Worm (Caenorhabditis elegans) whole organism, young adult: ENCODE data around the gene T21H3.5.
A peak's percentile ranks its signal among the peaks of the same experiment; 100 is the strongest.

ENCODE experiments used
- D2030.7 ChIP-seq: fragments of 200-800 bp; sonication (Bioruptor generic); IDR thresholded peaks from 2 replicates; pipeline ENCODE4 v1.3.6; 2022; ENCODE audit warnings: missing genetic modification reagents, missing genetic modification characterization, missing compliant biosample characterization
- F10E7.11 ChIP-seq: sonication (generic microtip); optimal IDR thresholded peaks from 2 replicates; lab custom pipeline; 2017; ENCODE audit warnings: mild to moderate bottlenecking, missing genetic modification characterization, moderate library complexity, missing compliant biosample characterization
- F22D6.2 ChIP-seq: sonication (generic microtip); optimal IDR thresholded peaks from 2 replicates; lab custom pipeline; 2016; ENCODE audit warnings: mild to moderate bottlenecking, missing genetic modification characterization, missing compliant biosample characterization
- F33H1.4 ChIP-seq: fragments of 200-800 bp; sonication (Bioruptor generic); IDR thresholded peaks from 2 replicates; pipeline ENCODE4 v1.3.6; 2022; ENCODE audit warnings: missing genetic modification reagents, missing genetic modification characterization, missing compliant biosample characterization
- F37B4.10 ChIP-seq: fragments of 200-800 bp; sonication (Bioruptor generic); IDR thresholded peaks from 2 replicates; pipeline ENCODE4 v1.3.6; 2022; ENCODE audit warnings: missing genetic modification characterization, missing compliant biosample characterization
- F57A8.1 ChIP-seq: fragments of 200-800 bp; sonication (Bioruptor generic); optimal IDR thresholded peaks from 2 replicates; lab custom pipeline; 2018; ENCODE audit warnings: mild to moderate bottlenecking, missing genetic modification characterization, moderate library complexity, missing compliant biosample characterization
- T07F8.4 ChIP-seq: sonication (generic microtip); optimal IDR thresholded peaks from 2 replicates; lab custom pipeline; 2016; ENCODE audit warnings: mild to moderate bottlenecking, missing genetic modification characterization, moderate library complexity, missing compliant biosample characterization
- T26A5.8 ChIP-seq: sonication (generic microtip); optimal IDR thresholded peaks from 2 replicates; lab custom pipeline; 2016; ENCODE audit warnings: missing genetic modification characterization, missing compliant biosample characterization
- Y56A3A.18 ChIP-seq: fragments of 200-800 bp; sonication (Bioruptor generic); IDR thresholded peaks from 2 replicates; pipeline ENCODE4 v1.3.6; 2022; ENCODE audit warnings: missing genetic modification reagents, missing genetic modification characterization, missing compliant biosample characterization
- Y95B8A.8 ChIP-seq: fragments of 200-800 bp; sonication (Bioruptor generic); IDR thresholded peaks from 2 replicates; pipeline ENCODE4 v1.3.6; 2022; ENCODE audit warnings: missing genetic modification reagents, missing genetic modification characterization, missing compliant biosample characterization
- aptf-2 ChIP-seq: fragments of 200-800 bp; sonication (Bioruptor generic); conservative IDR thresholded peaks from 2 replicates; pipeline ENCODE4 v1.3.6; 2022; ENCODE audit warnings: missing genetic modification reagents, missing genetic modification characterization, missing compliant biosample characterization
- aptf-3 ChIP-seq: fragments of 200-800 bp; sonication (Bioruptor generic); IDR thresholded peaks from 2 replicates; pipeline ENCODE4 v1.3.6; 2022; ENCODE audit warnings: missing genetic modification characterization, missing compliant biosample characterization
- cebp-2 ChIP-seq: fragments of 200-800 bp; sonication (Bioruptor generic); IDR thresholded peaks from 2 replicates; pipeline ENCODE4 v1.3.6; 2022; ENCODE audit warnings: missing genetic modification characterization, missing compliant biosample characterization
- ceh-100 ChIP-seq: fragments of 200-800 bp; sonication (Bioruptor generic); IDR thresholded peaks from 2 replicates; pipeline ENCODE4 v1.3.6; 2022; ENCODE audit warnings: missing genetic modification reagents, missing genetic modification characterization, missing compliant biosample characterization
- ceh-40 ChIP-seq: fragments of 200-800 bp; sonication (Bioruptor generic); IDR thresholded peaks from 2 replicates; pipeline ENCODE4 v1.3.6; 2022; ENCODE audit warnings: missing genetic modification characterization, missing compliant biosample characterization
- ceh-58 ChIP-seq: fragments of 200-800 bp; sonication (Bioruptor generic); IDR thresholded peaks from 2 replicates; pipeline ENCODE4 v1.3.6; 2022; ENCODE audit warnings: missing genetic modification characterization, missing compliant biosample characterization
- ceh-79 ChIP-seq: sonication (generic microtip); optimal IDR thresholded peaks from 2 replicates; lab custom pipeline; 2017; ENCODE audit warnings: mild to moderate bottlenecking, missing genetic modification characterization, missing compliant biosample characterization
- chd-7 ChIP-seq: sonication (generic microtip); optimal IDR thresholded peaks from 2 replicates; lab custom pipeline; 2016; ENCODE audit warnings: mild to moderate bottlenecking, missing genetic modification characterization, moderate library complexity, missing compliant biosample characterization
- dpff-1 ChIP-seq: sonication (generic microtip); optimal IDR thresholded peaks from 2 replicates; lab custom pipeline; 2017; ENCODE audit warnings: mild to moderate bottlenecking, missing genetic modification characterization, missing compliant biosample characterization
- egrh-3 ChIP-seq: fragments of 200-800 bp; sonication (Bioruptor generic); IDR thresholded peaks from 2 replicates; pipeline ENCODE4 v1.3.6; 2022; ENCODE audit warnings: missing genetic modification reagents, missing genetic modification characterization, missing compliant biosample characterization
- ets-4 ChIP-seq: fragments of 200-800 bp; sonication (Bioruptor generic); optimal IDR thresholded peaks from 2 replicates; lab custom pipeline; 2018; ENCODE audit warnings: mild to moderate bottlenecking, missing genetic modification characterization, missing compliant biosample characterization
- hmg-20 ChIP-seq: fragments of 200-800 bp; sonication (Bioruptor generic); IDR thresholded peaks from 2 replicates; pipeline ENCODE4 v1.3.6; 2022; ENCODE audit warnings: missing genetic modification reagents, missing genetic modification characterization, missing compliant biosample characterization
- hsf-1 ChIP-seq: fragments of 200-800 bp; sonication (Bioruptor generic); IDR thresholded peaks from 2 replicates; pipeline ENCODE4 v1.3.6; 2022; ENCODE audit warnings: missing genetic modification reagents, missing genetic modification characterization, missing compliant biosample characterization
- let-607 ChIP-seq, 2 experiments: fragments of 200-800 bp in 1 of 2; sonication (Bioruptor generic) in 1 of 2; sonication (generic microtip) in 1 of 2; optimal IDR thresholded peaks; 2 replicates each; lab custom pipeline; 2016 to 2018; ENCODE audit warnings: mild to moderate bottlenecking in 2 of 2, missing compliant biosample characterization in 2 of 2, missing genetic modification characterization in 2 of 2, moderate library complexity in 2 of 2, missing genotype in 1 of 2
- lsl-1 ChIP-seq: fragments of 200-800 bp; sonication (Bioruptor generic); optimal IDR thresholded peaks from 2 replicates; lab custom pipeline; 2018; ENCODE audit warnings: mild to moderate bottlenecking, missing genetic modification characterization, moderate library complexity, missing compliant biosample characterization
- madf-10 ChIP-seq: sonication (generic microtip); optimal IDR thresholded peaks from 2 replicates; lab custom pipeline; 2016; ENCODE audit warnings: mild to moderate bottlenecking, missing genetic modification characterization, missing compliant biosample characterization
- madf-3 ChIP-seq: fragments of 200-800 bp; sonication (Bioruptor generic); IDR thresholded peaks from 2 replicates; pipeline ENCODE4 v1.3.6; 2022; ENCODE audit warnings: missing genetic modification reagents, missing genetic modification characterization, missing compliant biosample characterization
- mxl-1 ChIP-seq: sonication (generic microtip); optimal IDR thresholded peaks from 2 replicates; lab custom pipeline; 2016; ENCODE audit warnings: missing genetic modification characterization, missing compliant biosample characterization
- pbrm-1 ChIP-seq: fragments of 200-800 bp; sonication (Bioruptor generic); IDR thresholded peaks from 2 replicates; pipeline ENCODE4 v1.3.6; 2022; ENCODE audit warnings: missing genetic modification reagents, missing genetic modification characterization, missing compliant biosample characterization
- rpc-1 ChIP-seq, 2 experiments: fragments of 150-350 bp in 1 of 2; sonication (generic microtip) in 1 of 2; optimal IDR thresholded peaks; 2 replicates each; lab custom pipeline; 2014 to 2018; ENCODE audit warnings: missing biosample characterization in 1 of 2, missing genetic modification characterization in 1 of 2, missing genetic modification reagents in 1 of 2, missing genotype in 1 of 2
- snpc-1.3 ChIP-seq: sonication (generic microtip); optimal IDR thresholded peaks from 2 replicates; lab custom pipeline; 2017; ENCODE audit warnings: missing genetic modification characterization, mild to moderate bottlenecking, missing compliant biosample characterization, antibody characterized with exemption, moderate library complexity, missing genotype, missing genetic modification reagents; ENCODE audit not compliant: insufficient read depth
- sptf-2 ChIP-seq: fragments of 200-800 bp; sonication (Bioruptor generic); optimal IDR thresholded peaks from 2 replicates; lab custom pipeline; 2018; ENCODE audit warnings: mild to moderate bottlenecking, missing genetic modification characterization, missing compliant biosample characterization
- tbx-9 ChIP-seq: sonication (generic microtip); optimal IDR thresholded peaks from 2 replicates; lab custom pipeline; 2016; ENCODE audit warnings: borderline replicate concordance, missing genetic modification characterization, inconsistent platforms, missing compliant biosample characterization
- zfh-2 ChIP-seq: fragments of 200-800 bp; sonication (Bioruptor generic); conservative IDR thresholded peaks from 2 replicates; pipeline ENCODE4 v1.3.6; 2022; ENCODE audit warnings: missing genetic modification reagents, missing genetic modification characterization, missing compliant biosample characterization
- zim-3 ChIP-seq: sonication (generic microtip); optimal IDR thresholded peaks from 2 replicates; lab custom pipeline; 2017; ENCODE audit warnings: mild to moderate bottlenecking, missing genetic modification characterization, moderate library complexity, missing compliant biosample characterization
- ztf-28 ChIP-seq: fragments of 200-800 bp; sonication (Bioruptor generic); IDR thresholded peaks from 2 replicates; pipeline ENCODE4 v1.3.6; 2022; ENCODE audit warnings: missing genetic modification reagents, missing genetic modification characterization, missing compliant biosample characterization
- ztf-3 ChIP-seq: fragments of 200-800 bp; sonication (Bioruptor generic); optimal IDR thresholded peaks from 2 replicates; lab custom pipeline; 2018; ENCODE audit warnings: mild to moderate bottlenecking, missing genetic modification characterization, missing compliant biosample characterization

Gene T21H3.5

DNA sequence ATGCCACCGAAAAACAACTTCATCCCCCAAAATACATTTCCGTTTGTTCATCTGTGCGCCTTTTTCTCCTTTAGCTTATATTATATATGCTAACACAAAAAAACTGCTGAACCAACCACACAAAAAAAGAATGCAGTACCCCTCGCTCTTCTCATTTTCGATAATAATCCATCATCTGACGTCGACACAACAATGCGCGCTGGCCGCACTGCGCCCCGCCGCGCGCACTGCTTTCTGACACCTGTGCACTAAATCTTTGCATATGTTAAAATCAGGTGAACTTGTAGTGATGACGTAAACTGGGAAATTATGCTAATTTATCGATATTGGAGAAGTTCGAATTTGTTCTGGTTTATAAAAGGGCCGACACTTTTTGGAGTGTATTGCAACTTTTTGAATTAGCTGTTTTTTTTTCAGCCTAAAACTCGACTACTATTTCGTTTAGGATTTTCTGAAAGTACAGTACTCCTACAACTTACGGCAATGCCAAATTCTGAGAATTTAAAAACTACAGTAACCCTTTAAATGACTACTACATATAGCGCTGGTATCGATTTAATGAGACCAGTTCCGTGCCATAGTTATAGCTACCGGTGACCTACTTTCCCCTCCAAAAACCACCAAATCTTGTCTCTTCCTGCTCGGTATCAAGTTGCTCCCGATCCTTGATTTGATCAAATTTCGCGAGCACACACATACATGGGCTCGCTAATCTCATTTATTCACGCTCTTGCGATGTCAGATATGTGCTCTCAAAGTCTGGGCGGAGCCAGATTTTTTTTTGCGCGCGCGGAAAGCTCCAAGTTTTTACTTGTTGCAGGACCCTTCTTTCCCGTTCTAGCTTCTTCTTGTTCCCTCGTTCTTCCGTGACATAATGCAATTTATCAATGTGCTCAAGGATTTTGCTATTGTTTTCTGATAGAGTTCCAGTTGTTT lies 14.1 kb downstream of the T21H3.5 start:
- TF ChIP-seq F22D6.2 (no peak), zfh-2 (GFP tag; lab: Robert Waterston, UW) (0 out of 2 replicates have a peak, but pooled peaks have one; percentile 17)

DNA sequence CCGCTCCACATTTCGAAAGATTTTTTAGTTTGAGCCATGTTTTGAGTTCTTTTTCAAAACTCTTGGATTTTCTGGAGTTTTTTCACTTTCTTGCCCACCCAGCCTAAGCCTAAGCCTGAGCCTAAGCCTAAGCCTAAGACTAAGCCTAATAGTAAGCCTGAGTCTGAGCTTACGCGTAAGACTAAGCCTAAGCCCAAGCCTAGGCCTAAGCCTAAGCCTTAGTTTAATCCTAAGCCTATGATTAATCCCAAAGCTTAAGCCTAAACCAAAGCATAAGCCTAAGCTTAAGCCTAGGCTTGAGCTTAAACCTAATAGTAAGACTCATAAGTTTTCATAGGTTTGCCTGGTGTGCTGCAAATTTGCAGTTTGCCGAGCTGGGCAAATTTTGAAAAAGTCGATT lies 21.8 kb downstream of the T21H3.5 start:
- TF ChIP-seq let-607 (tag; optimal IDR thresholded peaks at IDR 0.05; lab: Kevin White, UChicago): no peak
- TF ChIP-seq F57A8.1 (GFP tag; lab: Kevin White, UChicago): no peak
- TF ChIP-seq chd-7 (tag; lab: Kevin White, UChicago): no peak
- no peak for TF ChIP-seq hsf-1 (GFP tag; lab: Robert Waterston, UW)
- no peak for TF ChIP-seq F33H1.4 (GFP tag; lab: Robert Waterston, UW)
- no peak for TF ChIP-seq T26A5.8
- TF ChIP-seq Y56A3A.18 (GFP tag; lab: Robert Waterston, UW): no peak
- TF ChIP-seq zim-3: no peak
- no peak for TF ChIP-seq T07F8.4 (tag; lab: Kevin White, UChicago)
- TF ChIP-seq madf-10 (tag; lab: Kevin White, UChicago): no peak
- no peak for TF ChIP-seq ets-4 (GFP tag; lab: Kevin White, UChicago)
- no peak for TF ChIP-seq ztf-3
- no peak for TF ChIP-seq aptf-3 (GFP tag; lab: Robert Waterston, UW)
- TF ChIP-seq F10E7.11 (tag; lab: Kevin White, UChicago): no peak

DNA sequence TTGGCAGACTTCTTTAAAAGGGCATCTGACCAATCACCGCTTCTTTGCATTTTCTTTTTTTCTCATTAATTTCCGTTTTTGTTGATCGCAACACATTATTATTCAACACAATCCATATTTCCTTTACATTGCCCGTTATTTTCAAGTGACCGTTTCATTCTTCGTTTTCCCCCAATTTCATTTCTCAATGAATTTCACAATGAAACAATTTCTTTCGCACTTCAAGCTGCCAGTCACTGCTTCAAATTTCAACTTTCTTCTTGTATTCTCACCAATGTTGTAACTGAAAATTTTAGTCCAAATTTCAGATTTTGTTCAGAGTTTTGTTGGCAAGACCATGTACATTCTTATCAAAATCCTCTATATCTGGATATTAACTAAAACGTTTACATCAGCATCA lies 22.7 kb downstream of the T21H3.5 start, which contains the start of gene cutl-22:
Gene cutl-22 (plus strand): TSS at position 301 of the 400 bp plus-strand sequence.
- TF ChIP-seq hsf-1 (GFP tag; lab: Robert Waterston, UW) (no peak), F33H1.4 (GFP tag; lab: Robert Waterston, UW) (no peak), ceh-40 (no peak), Y56A3A.18 (GFP tag; lab: Robert Waterston, UW) (no peak), tbx-9 (tag; lab: Kevin White, UChicago) (no peak), sptf-2 (GFP tag; lab: Kevin White, UChicago) (no peak), rpc-1 (optimal IDR thresholded peaks at IDR 0.05; lab: Kevin White, UChicago) (no peak), rpc-1 (tag; optimal IDR thresholded peaks at IDR 0.05; lab: Kevin White, UChicago) (no peak), pbrm-1 (no peak), cebp-2 (GFP tag; lab: Robert Waterston, UW) (no peak), ceh-79 (tag; lab: Kevin White, UChicago) (no peak), Y95B8A.8 (GFP tag; lab: Robert Waterston, UW) (no peak), egrh-3 (GFP tag; lab: Robert Waterston, UW) (no peak), zim-3 (no peak), lsl-1 (GFP tag; lab: Kevin White, UChicago) (no peak), F37B4.10 (GFP tag; lab: Robert Waterston, UW) (no peak), madf-3 (GFP tag; lab: Robert Waterston, UW) (no peak)

DNA sequence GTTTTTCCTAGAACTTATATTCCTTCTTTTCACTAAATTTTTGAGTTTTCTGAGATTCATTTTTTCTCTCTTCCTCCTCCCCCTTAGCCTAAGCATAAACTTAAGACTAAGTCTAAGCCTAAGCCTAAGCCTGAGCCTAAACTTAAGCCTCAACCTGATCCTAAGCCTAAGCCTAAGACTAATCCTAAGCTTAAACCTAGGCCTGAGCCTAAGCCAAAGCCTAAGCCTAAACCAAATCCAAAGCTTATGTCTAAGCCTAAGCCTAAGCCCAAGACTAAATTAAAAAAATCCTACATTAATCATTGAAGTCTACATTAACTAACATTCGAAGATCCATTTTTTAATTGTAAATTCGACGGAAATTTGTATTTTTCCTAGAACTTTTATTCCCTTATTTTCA lies 23.3 kb downstream of the T21H3.5 start:
- TF ChIP-seq snpc-1.3 (tag; lab: Kevin White, UChicago): no peak
- TF ChIP-seq D2030.7: no peak
- TF ChIP-seq ceh-100: no peak
- no peak for TF ChIP-seq dpff-1
- TF ChIP-seq ceh-58 (GFP tag; lab: Robert Waterston, UW): no peak
- no peak for TF ChIP-seq aptf-2 (GFP tag; lab: Robert Waterston, UW)
- no peak for TF ChIP-seq mxl-1 (tag; lab: Kevin White, UChicago)
- TF ChIP-seq hmg-20: no peak
- TF ChIP-seq F57A8.1 (GFP tag; lab: Kevin White, UChicago): no peak
- TF ChIP-seq ztf-28 (GFP tag; lab: Robert Waterston, UW): no peak
